Fruit fly (Drosophila melanogaster) whole organism, embryonic: ENCODE measurements around the gene CG32333.

Experiments used
- Aef1 ChIP-seq: fragments of 200-800 bp; sonication (Bioruptor generic); IDR thresholded peaks from 3 replicates; pipeline ENCODE4 v1.3.6; 2022; ENCODE audit warnings: missing biosample characterization, missing genetic modification characterization
- Atf-2 ChIP-seq: fragments of 200-800 bp; sonication (Bioruptor generic); optimal IDR thresholded peaks from 2 replicates; lab custom pipeline; 2016; ENCODE audit warnings: missing biosample characterization, missing genetic modification characterization
- Blimp-1 ChIP-seq: fragments of 200-800 bp; sonication (Bioruptor generic); optimal IDR thresholded peaks from 3 replicates; lab custom pipeline; 2018; ENCODE audit warnings: missing biosample characterization, missing genetic modification characterization, mild to moderate bottlenecking, moderate library complexity, missing genetic modification reagents
- CG10462 ChIP-seq: fragments of 200-800 bp; sonication (Bioruptor generic); optimal IDR thresholded peaks from 2 replicates; lab custom pipeline; 2016; ENCODE audit warnings: missing biosample characterization, missing genetic modification characterization
- CG11093 ChIP-seq: fragments of 200-800 bp; sonication (Bioruptor generic); IDR thresholded peaks from 3 replicates; pipeline ENCODE4 v1.3.6; 2022; ENCODE audit warnings: missing biosample characterization, missing genetic modification characterization
- CG13296 ChIP-seq: fragments of 200-800 bp; sonication (Bioruptor generic); optimal IDR thresholded peaks from 3 replicates; lab custom pipeline; 2018; ENCODE audit warnings: missing biosample characterization, mild to moderate bottlenecking, missing genetic modification characterization
- CG14441 ChIP-seq: fragments of 200-800 bp; sonication (Bioruptor generic); IDR thresholded peaks from 2 replicates; pipeline ENCODE4 v1.3.6; 2022; ENCODE audit warnings: missing biosample characterization, missing genetic modification characterization
- CG14860 ChIP-seq: fragments of 200-800 bp; sonication (Bioruptor generic); IDR thresholded peaks from 3 replicates; pipeline ENCODE4 v1.3.6; 2022; ENCODE audit warnings: missing biosample characterization, missing genetic modification characterization; ENCODE audit not compliant: partially characterized antibody
- CG15073 ChIP-seq: fragments of 200-800 bp; sonication (Bioruptor generic); optimal IDR thresholded peaks from 2 replicates; lab custom pipeline; 2016; ENCODE audit warnings: missing biosample characterization, missing genetic modification characterization
- CG17568 ChIP-seq: fragments of 200-800 bp; sonication (Bioruptor generic); optimal IDR thresholded peaks from 2 replicates; lab custom pipeline; 2018; ENCODE audit warnings: missing biosample characterization, mild to moderate bottlenecking, missing genetic modification characterization, moderate library complexity
- CG18262 ChIP-seq: fragments of 200-800 bp; optimal IDR thresholded peaks from 3 replicates; lab custom pipeline; 2019; ENCODE audit warnings: missing biosample characterization, mild to moderate bottlenecking, missing genetic modification characterization, moderate library complexity
- CG1832 ChIP-seq: fragments of 200-800 bp; sonication (Bioruptor generic); optimal IDR thresholded peaks from 2 replicates; lab custom pipeline; 2017; ENCODE audit warnings: missing biosample characterization, mild to moderate bottlenecking, missing genetic modification characterization, inconsistent platforms
- CG30403 ChIP-seq: fragments of 200-800 bp; sonication (Bioruptor generic); optimal IDR thresholded peaks from 3 replicates; lab custom pipeline; 2016; ENCODE audit warnings: missing biosample characterization, missing genetic modification characterization
- CG32767 ChIP-seq: fragments of 200-800 bp; sonication (Bioruptor generic); IDR thresholded peaks from 2 replicates; pipeline ENCODE4 v1.3.6; 2022; ENCODE audit warnings: missing biosample characterization, missing genetic modification characterization
- CG4617 ChIP-seq: fragments of 200-800 bp; sonication (Bioruptor generic); optimal IDR thresholded peaks from 3 replicates; lab custom pipeline; 2016; ENCODE audit warnings: missing biosample characterization, missing genetic modification characterization, borderline replicate concordance
- CG6272 ChIP-seq: fragments of 200-800 bp; sonication (Bioruptor generic); IDR thresholded peaks from 2 replicates; pipeline ENCODE4 v1.3.6; 2022; ENCODE audit warnings: missing biosample characterization, missing genetic modification characterization
- CG6654 ChIP-seq: fragments of 200-800 bp; sonication (Bioruptor generic); optimal IDR thresholded peaks from 2 replicates; lab custom pipeline; 2017; ENCODE audit warnings: missing biosample characterization, mild to moderate bottlenecking, missing genetic modification characterization
- CG7372 ChIP-seq: fragments of 200-800 bp; sonication (Bioruptor generic); IDR thresholded peaks from 2 replicates; pipeline ENCODE4 v1.3.6; 2022; ENCODE audit warnings: missing biosample characterization, missing genetic modification characterization
- CG9932 ChIP-seq: fragments of 200-800 bp; sonication (Bioruptor generic); IDR thresholded peaks from 2 replicates; pipeline ENCODE4 v1.3.6; 2022; ENCODE audit warnings: missing biosample characterization, missing genetic modification characterization
- CHES-1-like ChIP-seq: fragments of 200-800 bp; sonication (Bioruptor generic); optimal IDR thresholded peaks from 2 replicates; lab custom pipeline; 2016; ENCODE audit warnings: missing biosample characterization, missing genetic modification characterization
- Ets97D ChIP-seq: fragments of 200-800 bp; sonication (Bioruptor generic); optimal IDR thresholded peaks from 3 replicates; lab custom pipeline; 2016; ENCODE audit warnings: missing biosample characterization, missing genetic modification characterization
- HLH3B ChIP-seq: fragments of 200-800 bp; sonication (Bioruptor generic); IDR thresholded peaks from 2 replicates; pipeline ENCODE4 v1.3.6; 2022; ENCODE audit warnings: missing biosample characterization, missing genetic modification characterization
- Hr3 ChIP-seq: fragments of 200-800 bp; sonication (Bioruptor generic); optimal IDR thresholded peaks from 3 replicates; lab custom pipeline; 2016; ENCODE audit warnings: missing biosample characterization, missing genetic modification characterization
- NK7.1 ChIP-seq: fragments of 200-800 bp; sonication (Bioruptor generic); optimal IDR thresholded peaks from 3 replicates; lab custom pipeline; 2016; ENCODE audit warnings: missing biosample characterization, missing genetic modification characterization
- Nf-YA ChIP-seq: fragments of 200-800 bp; sonication (Bioruptor generic); IDR thresholded peaks from 2 replicates; pipeline ENCODE4 v1.3.6; 2022; ENCODE audit warnings: missing biosample characterization, missing genetic modification characterization
- Nf-YB ChIP-seq: fragments of 200-800 bp; sonication (Bioruptor generic); optimal IDR thresholded peaks from 3 replicates; lab custom pipeline; 2019; ENCODE audit warnings: missing biosample characterization, mild to moderate bottlenecking, missing genetic modification characterization, moderate library complexity
- Ptx1 ChIP-seq: fragments of 200-800 bp; sonication (Bioruptor generic); IDR thresholded peaks from 2 replicates; pipeline ENCODE4 v1.3.6; 2022; ENCODE audit warnings: missing biosample characterization, missing genetic modification characterization
- Sox102F ChIP-seq: fragments of 200-800 bp; sonication (Bioruptor generic); optimal IDR thresholded peaks from 2 replicates; lab custom pipeline; 2018; ENCODE audit warnings: missing biosample characterization, mild to moderate bottlenecking, missing genetic modification characterization, moderate library complexity
- Sry-δ ChIP-seq: fragments of 200-800 bp; sonication (Bioruptor generic); optimal IDR thresholded peaks from 2 replicates; lab custom pipeline; 2016; ENCODE audit warnings: missing biosample characterization, missing genetic modification characterization
- Tbp ChIP-seq: fragments of >200 bp; optimal IDR thresholded peaks from 2 replicates; lab custom pipeline; 2018; ENCODE audit warnings: missing biosample characterization, missing genetic modification characterization
- Trl ChIP-seq, 3 experiments: fragments of >200 bp in 2 of 3; fragments of 200-800 bp in 1 of 3; sonication (Bioruptor generic) in 1 of 3; optimal IDR thresholded peaks; 2 replicates in 1 of 3; 3 replicates in 2 of 3; lab custom pipeline; 2016 to 2017; ENCODE audit warnings: missing biosample characterization in 1 of 3, missing genetic modification characterization in 1 of 3
- abd-A ChIP-seq: fragments of 200-800 bp; sonication (Bioruptor generic); optimal IDR thresholded peaks from 3 replicates; lab custom pipeline; 2019; ENCODE audit warnings: missing biosample characterization, mild to moderate bottlenecking, missing genetic modification characterization, moderate library complexity
- aop ChIP-seq: fragments of 200-800 bp; sonication (Bioruptor generic); IDR thresholded peaks from 2 replicates; pipeline ENCODE4 v1.3.6; 2022; ENCODE audit warnings: missing biosample characterization, missing genetic modification characterization
- ap ChIP-seq: fragments of 200-800 bp; sonication (Bioruptor generic); IDR thresholded peaks from 2 replicates; pipeline ENCODE4 v1.3.6; 2022; ENCODE audit warnings: missing biosample characterization, missing genetic modification characterization
- fd96Cb ChIP-seq: fragments of 200-800 bp; sonication (Bioruptor generic); optimal IDR thresholded peaks from 2 replicates; lab custom pipeline; 2018; ENCODE audit warnings: missing biosample characterization, mild to moderate bottlenecking, missing genetic modification characterization, moderate library complexity
- ftz-f1 ChIP-seq: fragments of 200-800 bp; sonication (Bioruptor generic); optimal IDR thresholded peaks from 2 replicates; lab custom pipeline; 2016; ENCODE audit warnings: missing biosample characterization, missing genetic modification characterization
- gem ChIP-seq: fragments of 200-800 bp; sonication (Bioruptor generic); optimal IDR thresholded peaks from 2 replicates; lab custom pipeline; 2019; ENCODE audit warnings: missing biosample characterization, mild to moderate bottlenecking, missing genetic modification characterization, moderate library complexity
- h ChIP-seq: fragments of >200 bp; optimal IDR thresholded peaks from 2 replicates; lab custom pipeline; 2017
- hbn ChIP-seq: fragments of 200-800 bp; sonication (Bioruptor generic); IDR thresholded peaks from 2 replicates; pipeline ENCODE4 v1.3.6; 2022; ENCODE audit warnings: missing biosample characterization, missing genetic modification characterization; ENCODE audit not compliant: partially characterized antibody
- ind ChIP-seq: fragments of 200-800 bp; sonication (Bioruptor generic); optimal IDR thresholded peaks from 3 replicates; lab custom pipeline; 2016; ENCODE audit warnings: missing biosample characterization, missing genetic modification characterization
- jigr1 ChIP-seq: fragments of 200-800 bp; sonication (Bioruptor generic); IDR thresholded peaks from 3 replicates; pipeline ENCODE4 v1.3.6; 2022; ENCODE audit warnings: missing biosample characterization, missing genetic modification characterization
- jumu ChIP-seq: fragments of 200-800 bp; sonication (Bioruptor generic); optimal IDR thresholded peaks from 3 replicates; lab custom pipeline; 2016; ENCODE audit warnings: missing biosample characterization, missing genetic modification characterization
- knrl ChIP-seq: fragments of 200-800 bp; sonication (Bioruptor generic); IDR thresholded peaks from 3 replicates; pipeline ENCODE4 v1.3.6; 2022; ENCODE audit warnings: missing biosample characterization, missing genetic modification characterization; ENCODE audit not compliant: partially characterized antibody
- lilli ChIP-seq: fragments of 200-800 bp; sonication (Bioruptor generic); optimal IDR thresholded peaks from 3 replicates; lab custom pipeline; 2016; ENCODE audit warnings: missing biosample characterization, missing genetic modification characterization
- lov ChIP-seq, 2 experiments: fragments of 200-800 bp in 1 of 2; fragments of >200 bp in 1 of 2; sonication (Bioruptor generic) in 1 of 2; IDR thresholded peaks in 1 of 2; optimal IDR thresholded peaks in 1 of 2; 2 replicates in 1 of 2; 3 replicates in 1 of 2; pipeline versions ENCODE4 v1.3.6 to Lab custom; 2017 to 2022; ENCODE audit warnings: missing biosample characterization in 1 of 2, missing genetic modification characterization in 1 of 2
- maf-S ChIP-seq: fragments of 200-800 bp; sonication (Bioruptor generic); optimal IDR thresholded peaks from 2 replicates; lab custom pipeline; 2016; ENCODE audit warnings: missing biosample characterization, missing genetic modification characterization
- nerfin-1 ChIP-seq: fragments of 200-800 bp; sonication (Bioruptor generic); optimal IDR thresholded peaks from 3 replicates; lab custom pipeline; 2019; ENCODE audit warnings: missing biosample characterization, mild to moderate bottlenecking, missing genetic modification characterization, moderate library complexity
- tgo ChIP-seq: fragments of 200-800 bp; sonication (Bioruptor generic); IDR thresholded peaks from 3 replicates; pipeline ENCODE4 v1.3.6; 2022; ENCODE audit warnings: missing biosample characterization, missing genetic modification characterization
- trem ChIP-seq: fragments of 200-800 bp; optimal IDR thresholded peaks from 3 replicates; lab custom pipeline; 2019; ENCODE audit warnings: missing biosample characterization, mild to moderate bottlenecking, missing genetic modification characterization, moderate library complexity
- yki ChIP-seq: fragments of >200 bp; optimal IDR thresholded peaks from 3 replicates; lab custom pipeline; 2018
- zfh2 ChIP-seq: fragments of 200-800 bp; sonication (Bioruptor generic); optimal IDR thresholded peaks from 2 replicates; lab custom pipeline; 2016; ENCODE audit warnings: missing biosample characterization, missing genetic modification characterization

CG32333 gene

DNA sequence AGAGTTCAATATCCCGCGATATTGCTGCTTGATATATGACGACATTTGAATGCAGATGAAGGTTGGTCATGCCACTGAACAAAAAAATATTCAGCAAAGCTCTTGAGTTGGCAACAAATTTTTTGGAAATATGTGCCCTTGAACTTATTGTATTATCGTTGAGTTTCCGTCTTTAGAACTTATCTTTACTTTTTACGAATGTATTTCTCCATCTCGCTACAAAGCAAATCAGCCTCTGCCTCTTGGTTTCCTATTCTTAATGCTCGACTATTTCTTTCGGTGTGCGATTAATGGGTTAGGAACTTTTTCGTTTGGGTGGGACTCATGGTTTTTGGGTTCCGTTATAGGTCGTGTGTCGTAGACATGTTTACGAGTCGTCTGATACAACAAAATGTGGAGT is 47.4 kb downstream of the CG32333 start (continued):
- TF ChIP-seq Nf-YA (GFP tag; lab: Robert Waterston, UW), result no peak
- TF ChIP-seq ap (GFP tag; lab: Robert Waterston, UW), result 0 out of 2 replicates have a peak, but pooled peaks have one; percentile 43
- TF ChIP-seq abd-A (tag; lab: Kevin White, UChicago), result no peak
- no peak for TF ChIP-seq h (lab: Kevin White, UChicago)
- peak; percentile 68 for TF ChIP-seq lilli (GFP tag; lab: Kevin White, UChicago)
- no peak for TF ChIP-seq lov (optimal IDR thresholded peaks at IDR 0.05; lab: Kevin White, UChicago)
- TF ChIP-seq lov (GFP tag; IDR thresholded peaks at IDR 0.05; lab: Robert Waterston, UW), result peak; percentile 44; the same call in 1 of the 3 replicates
- no peak; the same call in 2 of the 3 replicates for TF ChIP-seq Aef1 (GFP tag; lab: Robert Waterston, UW)
- no peak for TF ChIP-seq jigr1 (GFP tag; lab: Robert Waterston, UW)
- TF ChIP-seq jumu (GFP tag; lab: Kevin White, UChicago), result peak; percentile 72
- peak; percentile 84 for TF ChIP-seq gem (tag; lab: Kevin White, UChicago)
- peak; percentile 59 for TF ChIP-seq Nf-YB
- no peak for TF ChIP-seq CG6272 (GFP tag; lab: Robert Waterston, UW)
- TF ChIP-seq trem (tag; lab: Kevin White, UChicago), result peak; percentile 67
- no peak for TF ChIP-seq aop
- TF ChIP-seq CG17568 (GFP tag; lab: Kevin White, UChicago), result peak; percentile 66
- peak; percentile 27; the same call in 1 of the 3 replicates for TF ChIP-seq tgo
- peak; percentile 60 for TF ChIP-seq HLH3B (GFP tag; lab: Robert Waterston, UW)
- TF ChIP-seq Ets97D (GFP tag; lab: Kevin White, UChicago), result peak; percentile 14
- TF ChIP-seq Sox102F (GFP tag; lab: Kevin White, UChicago), result no peak
- no peak for TF ChIP-seq maf-S
- peak; percentile 37 for TF ChIP-seq CG6654
- peak; percentile 47 for TF ChIP-seq CG10462
- TF ChIP-seq CG14860 (GFP tag; lab: Robert Waterston, UW), result no peak
- peak; percentile 16 for TF ChIP-seq CG13296 (GFP tag; lab: Kevin White, UChicago)
- no peak for TF ChIP-seq knrl (GFP tag; lab: Robert Waterston, UW)
- peak; percentile 58 for TF ChIP-seq nerfin-1 (tag; lab: Kevin White, UChicago)
- no peak for TF ChIP-seq hbn (GFP tag; lab: Robert Waterston, UW)
- peak; percentile 29 for TF ChIP-seq Sry-δ (GFP tag; lab: Kevin White, UChicago)
- 0 out of 3 replicates have a peak, but pooled peaks have one; percentile 40 for TF ChIP-seq CG11093 (GFP tag; lab: Robert Waterston, UW)
- TF ChIP-seq Ptx1 (GFP tag; lab: Robert Waterston, UW), result peak; percentile 41
- TF ChIP-seq CG4617 (GFP tag; lab: Kevin White, UChicago), result peak; percentile 13
- TF ChIP-seq Trl (optimal IDR thresholded peaks at IDR 0.05; lab: Kevin White, UChicago), result no peak
- TF ChIP-seq Trl (GFP tag; optimal IDR thresholded peaks at IDR 0.05; lab: Kevin White, UChicago), result peak; percentile 57
- peak; percentile 65; the same call in 1 of the 2 replicates for TF ChIP-seq CG32767
- TF ChIP-seq Blimp-1, result peak; percentile 88
- TF ChIP-seq Atf-2 (GFP tag; lab: Kevin White, UChicago), result peak; percentile 57
- TF ChIP-seq Tbp (GFP tag; lab: Kevin White, UChicago), result no peak
- no peak for TF ChIP-seq ftz-f1
- peak; percentile 22; the same call in 1 of the 2 replicates for TF ChIP-seq CG9932
- peak; percentile 76 for TF ChIP-seq fd96Cb (tag; lab: Kevin White, UChicago)
- no peak for TF ChIP-seq CG1832
- peak; percentile 68 for TF ChIP-seq CG30403 (GFP tag; lab: Kevin White, UChicago)
- peak; percentile 59 for TF ChIP-seq Hr3 (GFP tag; lab: Kevin White, UChicago)
- TF ChIP-seq CG7372 (GFP tag; lab: Robert Waterston, UW), result peak; percentile 46; the same call in 1 of the 2 replicates
- TF ChIP-seq ind (GFP tag; lab: Kevin White, UChicago), result peak; percentile 58
- peak; percentile 85 for TF ChIP-seq CG18262 (tag; lab: Kevin White, UChicago)
- peak; percentile 4 for TF ChIP-seq NK7.1 (GFP tag; lab: Kevin White, UChicago)
- no peak for TF ChIP-seq yki (lab: Kevin White, UChicago)
- peak; percentile 63 for TF ChIP-seq CHES-1-like (GFP tag; lab: Kevin White, UChicago)
- TF ChIP-seq CG14441 (GFP tag; lab: Robert Waterston, UW), result peak; percentile 40; the same call in 1 of the 2 replicates
- no peak for TF ChIP-seq zfh2 (GFP tag; lab: Kevin White, UChicago)
- no peak for TF ChIP-seq CG15073 (GFP tag; lab: Kevin White, UChicago)
